Worm (Caenorhabditis elegans): ENCODE data around the gene C47E8.9.

Gene C47E8.9

ce11 chrV:14688097-14688912 lies 25.2 kb downstream of the C47E8.9 start, which contains the start of gene C47E8.11 (continued):
- TF ChIP-seq rpc-1 (optimal IDR thresholded peaks at IDR 0.05) (no peak), rpc-1 (tag; optimal IDR thresholded peaks at IDR 0.05) (no peak), him-1 (tag; optimal IDR thresholded peaks at IDR 0.05) (no peak), hlh-26 (GFP tag; conservative IDR thresholded peaks at IDR 0.05) (no peak), repo-1 (tag; optimal IDR thresholded peaks at IDR 0.05) (peak; percentile 80), C06A6.2 (GFP tag; conservative IDR thresholded peaks at IDR 0.05) (peak; percentile 48; the same call in 1 of the 2 replicates), aptf-2 (GFP tag; conservative IDR thresholded peaks at IDR 0.05) (no peak), lag-1 (GFP tag; IDR thresholded peaks at IDR 0.05) (peak; percentile 6; the same call in 1 of the 2 replicates), mel-28 (tag; optimal IDR thresholded peaks at IDR 0.05; ENCODE audit: borderline replicate concordance) (no peak), ztf-26 (tag; optimal IDR thresholded peaks at IDR 0.05) (peak; percentile 74), ztf-18 (tag; optimal IDR thresholded peaks at IDR 0.05) (peak; percentile 43), ekl-4 (GFP tag; IDR thresholded peaks at IDR 0.05) (peak; percentile 77; the same call in 1 of the 2 replicates), athp-1 (tag; optimal IDR thresholded peaks at IDR 0.05) (peak; percentile 41)

ce11 chrV:14689060-14689750 lies 26.1 kb downstream of the C47E8.9 start, which contains the start of gene gasr-8:
Gene gasr-8, plus strand, starts transcription at chrV:14689110.
- no peak for TF ChIP-seq Y53G8AR.9 (GFP tag; conservative IDR thresholded peaks at IDR 0.05)
- no peak for TF ChIP-seq somi-1 (GFP tag; optimal IDR thresholded peaks at IDR 0.05)
- no peak for TF ChIP-seq B0035.1 (tag; optimal IDR thresholded peaks at IDR 0.05)
- peak; percentile 45 for TF ChIP-seq ZK185.1 (tag; optimal IDR thresholded peaks at IDR 0.05; ENCODE audit: poor library complexity, severe bottlenecking)
- TF ChIP-seq lin-40 (tag; optimal IDR thresholded peaks at IDR 0.05): no peak
- peak; percentile 63 for TF ChIP-seq D2030.7 (GFP tag; IDR thresholded peaks at IDR 0.05)
- TF ChIP-seq lsy-27 (tag; optimal IDR thresholded peaks at IDR 0.05; ENCODE audit: borderline replicate concordance, insufficient read depth): no peak
- TF ChIP-seq ccch-3 (GFP tag; optimal IDR thresholded peaks at IDR 0.05): no peak
- TF ChIP-seq T26A5.8 (tag; optimal IDR thresholded peaks at IDR 0.05): no peak
- TF ChIP-seq let-526 (GFP tag; IDR thresholded peaks at IDR 0.05): no peak
- TF ChIP-seq egrh-3 (GFP tag; IDR thresholded peaks at IDR 0.05): no peak
- no peak for TF ChIP-seq C06A6.2 (GFP tag; conservative IDR thresholded peaks at IDR 0.05)
- TF ChIP-seq madf-8 (GFP tag; conservative IDR thresholded peaks at IDR 0.05): peak; percentile 66
- TF ChIP-seq madf-6 (GFP tag; IDR thresholded peaks at IDR 0.05): peak; percentile 66
- no peak for TF ChIP-seq ceh-100 (GFP tag; IDR thresholded peaks at IDR 0.05)
- no peak for TF ChIP-seq snpc-1.1 (tag; optimal IDR thresholded peaks at IDR 0.05; ENCODE audit: insufficient read depth)
- TF ChIP-seq lir-1 (GFP tag; conservative IDR thresholded peaks at IDR 0.05): no peak
- 0 out of 2 replicates have a peak, but pooled peaks have one; percentile 4 for TF ChIP-seq madf-3 (GFP tag; IDR thresholded peaks at IDR 0.05)
- TF ChIP-seq F33H1.4 (GFP tag; IDR thresholded peaks at IDR 0.05): peak; percentile 8; the same call in 1 of the 2 replicates
- TF ChIP-seq Y79H2A.3 (GFP tag; conservative IDR thresholded peaks at IDR 0.05): no peak
- peak; percentile 28 for TF ChIP-seq madf-10 (tag; optimal IDR thresholded peaks at IDR 0.05)
- TF ChIP-seq efl-1 (GFP tag; optimal IDR thresholded peaks at IDR 0.05): no peak
- TF ChIP-seq hmg-20 (GFP tag; IDR thresholded peaks at IDR 0.05): no peak
- TF ChIP-seq egl-44 (GFP tag; IDR thresholded peaks at IDR 0.05): no peak
- no peak for TF ChIP-seq atf-7 (tag; optimal IDR thresholded peaks at IDR 0.05)
- no peak for TF ChIP-seq attf-3 (GFP tag; conservative IDR thresholded peaks at IDR 0.05)
- no peak for TF ChIP-seq Y56A3A.18 (GFP tag; IDR thresholded peaks at IDR 0.05)
- no peak for TF ChIP-seq gei-17 (GFP tag; optimal IDR thresholded peaks at IDR 0.05)
- peak; percentile 42 for TF ChIP-seq him-1 (tag; optimal IDR thresholded peaks at IDR 0.05)
- peak; percentile 32 for TF ChIP-seq nhr-90 (tag; optimal IDR thresholded peaks at IDR 0.05)
- no peak for TF ChIP-seq cebp-2 (GFP tag; IDR thresholded peaks at IDR 0.05)
- TF ChIP-seq lin-26 (GFP tag; IDR thresholded peaks at IDR 0.05): peak; percentile 80
- TF ChIP-seq K12H6.12 (tag; optimal IDR thresholded peaks at IDR 0.05): no peak
- no peak for TF ChIP-seq ceh-58 (GFP tag; IDR thresholded peaks at IDR 0.05)
